Fruit fly (Drosophila melanogaster) whole organism, embryonic: ENCODE data around the gene CG17028.

Experiments used
- Atf3 ChIP-seq: fragments of 200-800 bp; sonication (Bioruptor generic); optimal IDR thresholded peaks from 3 replicates; lab custom pipeline; 2016; ENCODE audit warnings: missing biosample characterization, missing genetic modification characterization
- Bdp1 ChIP-seq: fragments of 200-800 bp; sonication (Bioruptor generic); optimal IDR thresholded peaks from 3 replicates; lab custom pipeline; 2016; ENCODE audit warnings: missing biosample characterization, missing genetic modification characterization
- CG10366 ChIP-seq: fragments of 200-800 bp; sonication (Bioruptor generic); IDR thresholded peaks from 2 replicates; pipeline ENCODE4 v1.3.6; 2022; ENCODE audit warnings: missing biosample characterization, missing genetic modification characterization
- CG10654 ChIP-seq: fragments of 200-800 bp; sonication (Bioruptor generic); optimal IDR thresholded peaks from 2 replicates; lab custom pipeline; 2016; ENCODE audit warnings: missing biosample characterization, missing genetic modification characterization
- CG12155 ChIP-seq: fragments of 200-800 bp; sonication (Bioruptor generic); optimal IDR thresholded peaks from 3 replicates; lab custom pipeline; 2016; ENCODE audit warnings: missing biosample characterization, missing genetic modification characterization
- CG13894 ChIP-seq: fragments of 200-800 bp; sonication (Bioruptor generic); optimal IDR thresholded peaks from 3 replicates; lab custom pipeline; 2018; ENCODE audit warnings: missing biosample characterization, mild to moderate bottlenecking, missing genetic modification characterization, moderate library complexity
- CG14050 ChIP-seq: fragments of 200-800 bp; sonication (Bioruptor generic); IDR thresholded peaks from 3 replicates; pipeline ENCODE4 v1.3.6; 2022; ENCODE audit warnings: missing biosample characterization, missing genetic modification characterization
- CG15269 ChIP-seq: fragments of 200-800 bp; sonication (Bioruptor generic); optimal IDR thresholded peaks from 2 replicates; lab custom pipeline; 2018; ENCODE audit warnings: missing biosample characterization, mild to moderate bottlenecking, missing genetic modification characterization, moderate library complexity
- CG1602 ChIP-seq: fragments of 200-800 bp; sonication (Bioruptor generic); optimal IDR thresholded peaks from 3 replicates; lab custom pipeline; 2016; ENCODE audit warnings: missing biosample characterization, missing genetic modification characterization
- CG17359 ChIP-seq: fragments of 200-800 bp; sonication (Bioruptor generic); optimal IDR thresholded peaks from 3 replicates; lab custom pipeline; 2018; ENCODE audit warnings: missing biosample characterization, mild to moderate bottlenecking, missing genetic modification characterization, moderate library complexity
- CG17568 ChIP-seq: fragments of 200-800 bp; sonication (Bioruptor generic); optimal IDR thresholded peaks from 2 replicates; lab custom pipeline; 2018; ENCODE audit warnings: missing biosample characterization, mild to moderate bottlenecking, missing genetic modification characterization, moderate library complexity
- CG18476 ChIP-seq: fragments of 200-800 bp; sonication (Bioruptor generic); optimal IDR thresholded peaks from 2 replicates; lab custom pipeline; 2016; ENCODE audit warnings: missing biosample characterization, mild to moderate bottlenecking, missing genetic modification characterization
- CG2199 ChIP-seq: fragments of 200-800 bp; sonication (Bioruptor generic); IDR thresholded peaks from 3 replicates; pipeline ENCODE4 v1.3.6; 2022; ENCODE audit warnings: missing biosample characterization, missing genetic modification characterization
- CG3163 ChIP-seq: fragments of 200-800 bp; sonication (Bioruptor generic); optimal IDR thresholded peaks from 3 replicates; lab custom pipeline; 2016; ENCODE audit warnings: missing biosample characterization, missing genetic modification characterization
- CG34376 ChIP-seq: fragments of 200-800 bp; sonication (Bioruptor generic); optimal IDR thresholded peaks from 2 replicates; lab custom pipeline; 2018; ENCODE audit warnings: missing biosample characterization, mild to moderate bottlenecking, missing genetic modification characterization
- CG4282 ChIP-seq: fragments of 200-800 bp; sonication (Bioruptor generic); optimal IDR thresholded peaks from 2 replicates; lab custom pipeline; 2016; ENCODE audit warnings: missing biosample characterization, missing genetic modification characterization
- CG4360 ChIP-seq: fragments of 200-800 bp; sonication (Bioruptor generic); IDR thresholded peaks from 2 replicates; pipeline ENCODE4 v1.3.6; 2022; ENCODE audit warnings: missing biosample characterization, missing genetic modification characterization
- CG43689 ChIP-seq: fragments of 200-800 bp; sonication (Bioruptor generic); IDR thresholded peaks from 2 replicates; pipeline ENCODE4 v1.3.6; 2022; ENCODE audit warnings: missing biosample characterization, missing genetic modification characterization
- CG4617 ChIP-seq: fragments of 200-800 bp; sonication (Bioruptor generic); optimal IDR thresholded peaks from 3 replicates; lab custom pipeline; 2016; ENCODE audit warnings: missing biosample characterization, missing genetic modification characterization, borderline replicate concordance
- CG5953 ChIP-seq: fragments of 200-800 bp; sonication (Bioruptor generic); IDR thresholded peaks from 2 replicates; pipeline ENCODE4 v1.3.6; 2022; ENCODE audit warnings: missing biosample characterization, missing genetic modification characterization
- CG6654 ChIP-seq: fragments of 200-800 bp; sonication (Bioruptor generic); optimal IDR thresholded peaks from 2 replicates; lab custom pipeline; 2017; ENCODE audit warnings: missing biosample characterization, mild to moderate bottlenecking, missing genetic modification characterization
- CG9797 ChIP-seq: fragments of 200-800 bp; sonication (Bioruptor generic); optimal IDR thresholded peaks from 3 replicates; lab custom pipeline; 2018; ENCODE audit warnings: missing biosample characterization, mild to moderate bottlenecking, missing genetic modification characterization
- CG9932 ChIP-seq: fragments of 200-800 bp; sonication (Bioruptor generic); IDR thresholded peaks from 2 replicates; pipeline ENCODE4 v1.3.6; 2022; ENCODE audit warnings: missing biosample characterization, missing genetic modification characterization
- CHES-1-like ChIP-seq: fragments of 200-800 bp; sonication (Bioruptor generic); optimal IDR thresholded peaks from 2 replicates; lab custom pipeline; 2016; ENCODE audit warnings: missing biosample characterization, missing genetic modification characterization
- Dad ChIP-seq: fragments of 200-800 bp; sonication (Bioruptor generic); optimal IDR thresholded peaks from 3 replicates; lab custom pipeline; 2016; ENCODE audit warnings: missing biosample characterization, missing genetic modification characterization
- Deaf1 ChIP-seq: fragments of 200-800 bp; optimal IDR thresholded peaks from 3 replicates; lab custom pipeline; 2019; ENCODE audit warnings: missing biosample characterization, mild to moderate bottlenecking, missing genetic modification characterization, moderate library complexity
- Dip3 ChIP-seq: fragments of 200-800 bp; sonication (Bioruptor generic); optimal IDR thresholded peaks from 3 replicates; lab custom pipeline; 2016; ENCODE audit warnings: missing biosample characterization, missing genetic modification characterization
- GATAe ChIP-seq: fragments of 200-800 bp; sonication (Bioruptor generic); conservative IDR thresholded peaks from 2 replicates; pipeline ENCODE4 v1.3.6; 2022; ENCODE audit warnings: missing biosample characterization, missing genetic modification characterization
- H2.0 ChIP-seq: fragments of 200-800 bp; sonication (Bioruptor generic); IDR thresholded peaks from 2 replicates; pipeline ENCODE4 v1.3.6; 2022; ENCODE audit warnings: missing biosample characterization, missing genetic modification characterization
- Meics ChIP-seq: fragments of 200-800 bp; sonication (Bioruptor generic); optimal IDR thresholded peaks from 2 replicates; lab custom pipeline; 2017; ENCODE audit warnings: missing biosample characterization, mild to moderate bottlenecking, missing genetic modification characterization
- NC2α ChIP-seq: fragments of 200-800 bp; sonication (Bioruptor generic); optimal IDR thresholded peaks from 2 replicates; lab custom pipeline; 2016; ENCODE audit warnings: missing biosample characterization, missing genetic modification characterization
- NK7.1 ChIP-seq: fragments of 200-800 bp; sonication (Bioruptor generic); optimal IDR thresholded peaks from 3 replicates; lab custom pipeline; 2016; ENCODE audit warnings: missing biosample characterization, missing genetic modification characterization
- Nf-YC ChIP-seq: fragments of 200-800 bp; optimal IDR thresholded peaks from 3 replicates; lab custom pipeline; 2019; ENCODE audit warnings: missing biosample characterization, mild to moderate bottlenecking, missing genetic modification characterization, moderate library complexity
- Oli ChIP-seq: fragments of 200-800 bp; sonication (Bioruptor generic); optimal IDR thresholded peaks from 2 replicates; lab custom pipeline; 2018; ENCODE audit warnings: missing biosample characterization, mild to moderate bottlenecking, missing genetic modification characterization, moderate library complexity
- Pdp1 ChIP-seq, 2 experiments: fragments of 200-800 bp; sonication (Bioruptor generic); optimal IDR thresholded peaks; 3 replicates each; lab custom pipeline; 2016; ENCODE audit warnings: missing biosample characterization in 2 of 2, missing genetic modification characterization in 2 of 2, mild to moderate bottlenecking in 1 of 2, moderate library complexity in 1 of 2
- Sin3A ChIP-seq: fragments of >200 bp; optimal IDR thresholded peaks from 2 replicates; lab custom pipeline; 2018
- Sox102F ChIP-seq: fragments of 200-800 bp; sonication (Bioruptor generic); optimal IDR thresholded peaks from 2 replicates; lab custom pipeline; 2018; ENCODE audit warnings: missing biosample characterization, mild to moderate bottlenecking, missing genetic modification characterization, moderate library complexity
- Ssrp ChIP-seq: fragments of 200-800 bp; sonication (Bioruptor generic); optimal IDR thresholded peaks from 2 replicates; lab custom pipeline; 2018; ENCODE audit warnings: missing biosample characterization, mild to moderate bottlenecking, missing genetic modification characterization, moderate library complexity
- emc ChIP-seq: fragments of 200-800 bp; sonication (Bioruptor generic); optimal IDR thresholded peaks from 2 replicates; lab custom pipeline; 2016; ENCODE audit warnings: missing biosample characterization, missing genetic modification characterization
- fd96Cb ChIP-seq: fragments of 200-800 bp; sonication (Bioruptor generic); optimal IDR thresholded peaks from 2 replicates; lab custom pipeline; 2018; ENCODE audit warnings: missing biosample characterization, mild to moderate bottlenecking, missing genetic modification characterization, moderate library complexity
- ftz-f1 ChIP-seq: fragments of 200-800 bp; sonication (Bioruptor generic); optimal IDR thresholded peaks from 2 replicates; lab custom pipeline; 2016; ENCODE audit warnings: missing biosample characterization, missing genetic modification characterization
- ham ChIP-seq: fragments of 200-800 bp; sonication (Bioruptor generic); IDR thresholded peaks from 2 replicates; pipeline ENCODE4 v1.3.6; 2022; ENCODE audit warnings: missing biosample characterization, missing genetic modification characterization
- her ChIP-seq: fragments of 200-800 bp; sonication (Bioruptor generic); optimal IDR thresholded peaks from 2 replicates; lab custom pipeline; 2016; ENCODE audit warnings: missing biosample characterization, missing genetic modification characterization
- ind ChIP-seq: fragments of 200-800 bp; sonication (Bioruptor generic); optimal IDR thresholded peaks from 3 replicates; lab custom pipeline; 2016; ENCODE audit warnings: missing biosample characterization, missing genetic modification characterization
- ken ChIP-seq: fragments of 200-800 bp; sonication (Bioruptor generic); IDR thresholded peaks from 3 replicates; pipeline ENCODE4 v1.3.6; 2022; ENCODE audit warnings: missing biosample characterization, missing genetic modification characterization
- nerfin-2 ChIP-seq: fragments of 200-800 bp; sonication (Bioruptor generic); IDR thresholded peaks from 2 replicates; pipeline ENCODE4 v1.3.6; 2022; ENCODE audit warnings: missing biosample characterization, missing genetic modification characterization; ENCODE audit not compliant: partially characterized antibody
- org-1 ChIP-seq: fragments of 200-800 bp; sonication (Bioruptor generic); optimal IDR thresholded peaks from 2 replicates; lab custom pipeline; 2017; ENCODE audit warnings: missing biosample characterization, missing genetic modification characterization
- shn ChIP-seq: fragments of 200-800 bp; sonication (Bioruptor generic); optimal IDR thresholded peaks from 3 replicates; lab custom pipeline; 2016; ENCODE audit warnings: missing biosample characterization, missing genetic modification characterization
- vvl ChIP-seq: fragments of 200-800 bp; sonication (Bioruptor generic); IDR thresholded peaks from 2 replicates; pipeline ENCODE4 v1.3.6; 2022; ENCODE audit warnings: missing biosample characterization, missing genetic modification characterization
- zfh2 ChIP-seq: fragments of 200-800 bp; sonication (Bioruptor generic); optimal IDR thresholded peaks from 2 replicates; lab custom pipeline; 2016; ENCODE audit warnings: missing biosample characterization, missing genetic modification characterization

The CG17028 gene

DNA sequence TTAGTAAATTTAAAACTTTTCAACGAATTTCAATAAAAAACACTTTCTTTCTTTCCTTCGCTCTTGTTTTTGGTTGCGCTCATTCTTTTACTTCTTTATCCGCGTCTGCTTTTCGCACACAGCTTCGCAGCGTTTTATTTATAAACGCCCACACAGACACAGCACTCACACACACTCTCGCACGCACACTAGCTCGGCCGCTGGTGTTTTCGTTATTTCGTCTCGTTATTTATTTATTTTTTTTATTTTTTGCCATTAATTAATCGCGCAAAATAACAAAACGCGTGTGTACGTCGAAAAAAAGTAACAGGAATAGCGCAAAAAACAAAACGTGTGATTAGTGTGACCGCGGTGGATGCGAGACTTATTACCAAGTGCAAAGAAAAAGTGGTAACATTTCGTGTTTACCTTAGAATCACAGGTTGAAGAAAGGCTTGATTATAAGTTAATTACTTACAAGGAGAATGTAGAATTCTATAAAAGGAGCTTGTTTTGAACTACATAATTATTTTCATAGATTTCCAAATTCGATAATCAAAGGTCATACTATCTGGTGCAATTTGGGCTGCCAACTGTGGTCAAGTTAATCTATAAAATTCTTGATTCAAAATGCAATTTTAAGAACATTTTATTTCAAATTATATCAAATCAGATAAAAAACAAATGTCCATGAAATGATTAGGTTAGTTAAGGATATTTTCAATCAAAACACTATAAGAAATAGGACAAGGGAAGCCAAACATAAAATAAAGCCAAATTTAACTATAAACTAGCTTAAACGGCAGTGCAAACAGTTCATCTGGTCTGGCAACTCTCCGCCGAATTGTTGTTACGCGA is 26.3 kb downstream of the CG17028 start, which contains the start of the genes hzg and mRpS31 (continued):
- TF ChIP-seq CG12155 (GFP tag; lab: Kevin White, UChicago): peak; percentile 45
- TF ChIP-seq CG13894 (tag; lab: Kevin White, UChicago): peak; percentile 44
- peak; percentile 82 for TF ChIP-seq CG9797 (GFP tag; lab: Kevin White, UChicago)
- peak; percentile 45 for TF ChIP-seq fd96Cb (tag; lab: Kevin White, UChicago)
- TF ChIP-seq Atf3 (GFP tag; lab: Kevin White, UChicago): peak; percentile 52
- no peak for TF ChIP-seq CG14050 (GFP tag; lab: Robert Waterston, UW)
- TF ChIP-seq CG18476 (GFP tag; lab: Kevin White, UChicago): peak; percentile 61
- TF ChIP-seq ken (GFP tag; lab: Robert Waterston, UW): 0 out of 3 replicates have a peak, but pooled peaks have one; percentile 37
- peak; percentile 25 for TF ChIP-seq Deaf1 (tag; lab: Kevin White, UChicago)
- TF ChIP-seq zfh2 (GFP tag; lab: Kevin White, UChicago): peak; percentile 60
- TF ChIP-seq org-1 (GFP tag; lab: Kevin White, UChicago): no peak
- peak; percentile 46 for TF ChIP-seq shn (GFP tag; lab: Kevin White, UChicago)
- no peak for TF ChIP-seq CG6654 (GFP tag; lab: Kevin White, UChicago)
- peak; percentile 46 for TF ChIP-seq CG15269 (tag; lab: Kevin White, UChicago)
- TF ChIP-seq Sin3A (lab: Kevin White, UChicago): peak; percentile 31
- peak; percentile 58 for TF ChIP-seq CG17568 (GFP tag; lab: Kevin White, UChicago)
- TF ChIP-seq CG5953: no peak
- peak; percentile 42 to 55 for TF ChIP-seq Pdp1 (GFP tag; optimal IDR thresholded peaks at IDR 0.05; lab: Kevin White, UChicago)
- peak; percentile 20 for TF ChIP-seq Dip3 (GFP tag; lab: Kevin White, UChicago)
- no peak for TF ChIP-seq Dad
- TF ChIP-seq emc (GFP tag; lab: Kevin White, UChicago): peak; percentile 23
- TF ChIP-seq CG4282 (GFP tag; lab: Kevin White, UChicago): no peak
- peak; percentile 25 for TF ChIP-seq Meics (GFP tag; lab: Kevin White, UChicago)
- TF ChIP-seq CHES-1-like (GFP tag; lab: Kevin White, UChicago): peak; percentile 20
- peak; percentile 55 for TF ChIP-seq Ssrp (tag; lab: Kevin White, UChicago)
- no peak for TF ChIP-seq her
- no peak for TF ChIP-seq nerfin-2 (GFP tag; lab: Robert Waterston, UW)
- TF ChIP-seq GATAe (GFP tag; lab: Robert Waterston, UW): no peak
- TF ChIP-seq CG4360 (GFP tag; lab: Robert Waterston, UW): no peak
- TF ChIP-seq Bdp1 (GFP tag; lab: Kevin White, UChicago): peak; percentile 26
- no peak for TF ChIP-seq CG2199 (GFP tag; lab: Robert Waterston, UW)
- peak; percentile 56 for TF ChIP-seq Nf-YC
- TF ChIP-seq CG43689 (GFP tag; lab: Robert Waterston, UW): no peak
- peak; percentile 40 for TF ChIP-seq CG3163 (GFP tag; lab: Kevin White, UChicago)
- TF ChIP-seq CG4617: peak; percentile 32
- no peak for TF ChIP-seq ham (GFP tag; lab: Robert Waterston, UW)
- TF ChIP-seq CG9932 (GFP tag; lab: Robert Waterston, UW): peak; percentile 63
- TF ChIP-seq CG10366 (GFP tag; lab: Robert Waterston, UW): peak; percentile 47
- TF ChIP-seq Oli (tag; lab: Kevin White, UChicago): peak; percentile 1
- TF ChIP-seq CG1602 (GFP tag; lab: Kevin White, UChicago): peak; percentile 54
- TF ChIP-seq NC2α (GFP tag; lab: Kevin White, UChicago): no peak
- TF ChIP-seq CG17359 (tag; lab: Kevin White, UChicago): no peak
- peak; percentile 43; the same call in 1 of the 2 replicates for TF ChIP-seq H2.0
- peak; percentile 54; the same call in 1 of the 2 replicates for TF ChIP-seq vvl (GFP tag; lab: Robert Waterston, UW)
- peak; percentile 64 for TF ChIP-seq ind
- no peak for TF ChIP-seq NK7.1 (GFP tag; lab: Kevin White, UChicago)
- TF ChIP-seq ftz-f1 (GFP tag; lab: Kevin White, UChicago): no peak
- peak; percentile 50 for TF ChIP-seq CG10654
- TF ChIP-seq Sox102F (GFP tag; lab: Kevin White, UChicago): peak; percentile 58
- peak; percentile 36 for TF ChIP-seq CG34376
